Fruit fly (Drosophila melanogaster): ENCODE measurements around the gene Mical.

The Mical gene

dm6 chr3R:10024032-10024712 lies 18.5 kb downstream of the Mical start:
- no peak for TF ChIP-seq CG17801 (GFP tag; optimal IDR thresholded peaks at IDR 0.05; ENCODE audit: partially characterized antibody)

dm6 chr3R:10001174-10001789 lies 41.4 kb downstream of the Mical start, which contains the start of gene CG5359:
Gene CG5359, minus strand, starts transcription at chr3R:10001276.
- TF ChIP-seq CG17801 (GFP tag; optimal IDR thresholded peaks at IDR 0.05; ENCODE audit: partially characterized antibody): no peak

- TF ChIP-seq CG17801 (GFP tag; optimal IDR thresholded peaks at IDR 0.05; ENCODE audit: partially characterized antibody): no peak
Observed at dm6 chr3R:9996689-9997213, 45.9 kb downstream of the Mical start, which contains the start of the genes Gr85a and Spn85F. Gene Gr85a, minus strand, starts transcription at chr3R:9996789. Gene Spn85F, plus strand, starts transcription at chr3R:9997163.

dm6 chr3R:9985585-9986393 lies 56.9 kb downstream of the Mical start, which contains the start of gene Art4:
Gene Art4, minus strand, starts transcription at chr3R:9986060.
- TF ChIP-seq CG17801 (GFP tag; optimal IDR thresholded peaks at IDR 0.05; ENCODE audit: partially characterized antibody): peak; percentile 19

- TF ChIP-seq CG17801 (GFP tag; optimal IDR thresholded peaks at IDR 0.05; ENCODE audit: partially characterized antibody): no peak
Observed at dm6 chr3R:9978977-9979376, 63.7 kb downstream of the Mical start.

dm6 chr3R:9977494-9977893 lies 65.2 kb downstream of the Mical start:
- no peak for TF ChIP-seq CG17801 (GFP tag; optimal IDR thresholded peaks at IDR 0.05; ENCODE audit: partially characterized antibody)

- TF ChIP-seq CG17801 (GFP tag; optimal IDR thresholded peaks at IDR 0.05; ENCODE audit: partially characterized antibody): no peak
Observed at dm6 chr3R:9968827-9969675, 73.6 kb downstream of the Mical start.

- TF ChIP-seq CG17801 (GFP tag; optimal IDR thresholded peaks at IDR 0.05; ENCODE audit: partially characterized antibody): no peak
Observed at dm6 chr3R:9968239-9968638, 74.5 kb downstream of the Mical start.

- no peak for TF ChIP-seq CG17801 (GFP tag; optimal IDR thresholded peaks at IDR 0.05; ENCODE audit: partially characterized antibody)
Observed at dm6 chr3R:9966109-9966701, 76.5 kb downstream of the Mical start.

dm6 chr3R:9964600-9965301 lies 77.9 kb downstream of the Mical start:
- no peak for TF ChIP-seq CG17801 (GFP tag; optimal IDR thresholded peaks at IDR 0.05; ENCODE audit: partially characterized antibody)

dm6 chr3R:9963179-9963905 lies 79.4 kb downstream of the Mical start:
- no peak for TF ChIP-seq CG17801 (GFP tag; optimal IDR thresholded peaks at IDR 0.05; ENCODE audit: partially characterized antibody)

- TF ChIP-seq CG17801 (GFP tag; optimal IDR thresholded peaks at IDR 0.05; ENCODE audit: partially characterized antibody): no peak
Observed at dm6 chr3R:9961163-9962072, 81.3 kb downstream of the Mical start.

All from ovary, adult (tissue).